Worm (Caenorhabditis elegans) whole organism, L2 larva: ENCODE results near the gene ebp-2.
A peak's percentile ranks its signal among the peaks of the same experiment; 100 is the strongest.

Source experiments
- C34F6.9 ChIP-seq: fragments of 150-350 bp; optimal IDR thresholded peaks from 2 replicates; lab custom pipeline; 2014; ENCODE audit warnings: missing biosample characterization, missing genetic modification characterization
- R02D3.7 ChIP-seq: fragments of 150-350 bp; optimal IDR thresholded peaks from 2 replicates; lab custom pipeline; 2014; ENCODE audit warnings: missing biosample characterization, missing genetic modification characterization
- Y55F3AM.14 ChIP-seq: fragments of 200-800 bp; sonication (Bioruptor generic); optimal IDR thresholded peaks from 2 replicates; lab custom pipeline; 2018; ENCODE audit warnings: mild to moderate bottlenecking, missing genetic modification characterization, missing compliant biosample characterization
- alr-1 ChIP-seq: fragments of 150-350 bp; optimal IDR thresholded peaks from 2 replicates; lab custom pipeline; 2014; ENCODE audit warnings: missing biosample characterization, missing genetic modification characterization
- ama-1 ChIP-seq: fragments of 150-350 bp; optimal IDR thresholded peaks from 2 replicates; lab custom pipeline; 2018; ENCODE audit warnings: inconsistent platforms
- blmp-1 ChIP-seq: sonication (generic microtip); optimal IDR thresholded peaks from 2 replicates; lab custom pipeline; 2017; ENCODE audit warnings: missing genetic modification characterization, mild to moderate bottlenecking, missing compliant biosample characterization, antibody characterized with exemption, moderate library complexity; ENCODE audit not compliant: insufficient read depth
- ceh-16 ChIP-seq: fragments of 150-350 bp; optimal IDR thresholded peaks from 2 replicates; lab custom pipeline; 2014; ENCODE audit warnings: missing biosample characterization, missing genetic modification characterization
- crh-2 ChIP-seq: sonication (generic microtip); optimal IDR thresholded peaks from 2 replicates; lab custom pipeline; 2017; ENCODE audit warnings: missing biosample characterization, missing genetic modification characterization
- dmd-4 ChIP-seq: sonication (generic microtip); optimal IDR thresholded peaks from 2 replicates; lab custom pipeline; 2017; ENCODE audit warnings: missing biosample characterization, missing genetic modification characterization
- egl-27 ChIP-seq: sonication (generic microtip); optimal IDR thresholded peaks from 3 replicates; lab custom pipeline; 2017; ENCODE audit warnings: missing biosample characterization, missing genetic modification reagents, missing genetic modification characterization
- elt-3 ChIP-seq: sonication (generic microtip); optimal IDR thresholded peaks from 2 replicates; lab custom pipeline; 2017; ENCODE audit warnings: missing biosample characterization, missing genetic modification characterization
- fos-1 ChIP-seq: fragments of 150-350 bp; optimal IDR thresholded peaks from 2 replicates; lab custom pipeline; 2014; ENCODE audit warnings: missing biosample characterization, missing genetic modification characterization
- gmeb-1 ChIP-seq: fragments of 150-350 bp; optimal IDR thresholded peaks from 2 replicates; lab custom pipeline; 2014; ENCODE audit warnings: missing biosample characterization, missing genetic modification characterization
- lin-13 ChIP-seq: fragments of 150-350 bp; optimal IDR thresholded peaks from 2 replicates; lab custom pipeline; 2014; ENCODE audit warnings: missing biosample characterization, missing genetic modification reagents, missing genetic modification characterization
- lsy-2 ChIP-seq, 2 experiments: fragments of 150-350 bp in 1 of 2; sonication (generic microtip) in 1 of 2; optimal IDR thresholded peaks; 2 replicates each; lab custom pipeline; 2014 to 2017; ENCODE audit warnings: missing biosample characterization in 2 of 2, missing genetic modification characterization in 2 of 2
- nhr-10 ChIP-seq: sonication (generic microtip); optimal IDR thresholded peaks from 2 replicates; lab custom pipeline; 2017; ENCODE audit warnings: missing biosample characterization, missing genetic modification characterization
- nhr-11 ChIP-seq: fragments of 150-350 bp; optimal IDR thresholded peaks from 2 replicates; lab custom pipeline; 2014; ENCODE audit warnings: missing biosample characterization, missing genetic modification characterization
- nhr-129 ChIP-seq: fragments of 150-350 bp; optimal IDR thresholded peaks from 2 replicates; lab custom pipeline; 2014; ENCODE audit warnings: missing biosample characterization, missing genetic modification characterization
- nhr-21 ChIP-seq: fragments of 150-350 bp; optimal IDR thresholded peaks from 2 replicates; lab custom pipeline; 2014; ENCODE audit warnings: missing biosample characterization, missing genetic modification characterization
- nhr-23 ChIP-seq: fragments of 150-350 bp; optimal IDR thresholded peaks from 2 replicates; lab custom pipeline; 2014; ENCODE audit warnings: missing biosample characterization, missing genetic modification reagents, missing genetic modification characterization
- nhr-237 ChIP-seq: fragments of 150-350 bp; optimal IDR thresholded peaks from 2 replicates; lab custom pipeline; 2014; ENCODE audit warnings: missing biosample characterization, missing genetic modification characterization
- nhr-6 ChIP-seq: fragments of 150-350 bp; optimal IDR thresholded peaks from 2 replicates; lab custom pipeline; 2014; ENCODE audit warnings: missing biosample characterization, missing genetic modification characterization
- nhr-77 ChIP-seq: fragments of 150-350 bp; optimal IDR thresholded peaks from 2 replicates; lab custom pipeline; 2014; ENCODE audit warnings: missing biosample characterization, missing genetic modification characterization
- skn-1 ChIP-seq: sonication (generic microtip); optimal IDR thresholded peaks from 2 replicates; lab custom pipeline; 2017; ENCODE audit warnings: missing biosample characterization, missing genetic modification characterization
- sma-3 ChIP-seq: sonication (generic microtip); optimal IDR thresholded peaks from 2 replicates; lab custom pipeline; 2016; ENCODE audit warnings: missing genetic modification reagents, missing genetic modification characterization, missing compliant biosample characterization
- sma-9 ChIP-seq, 2 experiments: fragments of 150-350 bp in 1 of 2; sonication (generic microtip) in 1 of 2; optimal IDR thresholded peaks; 2 replicates each; lab custom pipeline; 2014 to 2016; ENCODE audit warnings: missing genetic modification characterization in 2 of 2, mild to moderate bottlenecking in 1 of 2, missing biosample characterization in 1 of 2, missing compliant biosample characterization in 1 of 2, missing genetic modification reagents in 1 of 2, moderate library complexity in 1 of 2
- snpc-4 ChIP-seq: fragments of 150-350 bp; optimal IDR thresholded peaks from 2 replicates; lab custom pipeline; 2014; ENCODE audit warnings: missing biosample characterization, missing genetic modification characterization
- unc-55 ChIP-seq: fragments of 150-350 bp; sonication (generic microtip); optimal IDR thresholded peaks from 3 replicates; lab custom pipeline; 2014; ENCODE audit warnings: missing biosample characterization, missing genetic modification reagents, missing genetic modification characterization
- unc-62 ChIP-seq: fragments of 150-350 bp; optimal IDR thresholded peaks from 2 replicates; lab custom pipeline; 2014; ENCODE audit warnings: missing biosample characterization, missing genetic modification reagents, missing genetic modification characterization
- zag-1 ChIP-seq: fragments of 150-350 bp; optimal IDR thresholded peaks from 2 replicates; lab custom pipeline; 2014; ENCODE audit warnings: missing biosample characterization, missing genetic modification characterization
- ztf-1 ChIP-seq: fragments of 200-800 bp; sonication (Bioruptor generic); conservative IDR thresholded peaks from 2 replicates; pipeline ENCODE4 v1.3.6; 2022; ENCODE audit warnings: missing genetic modification characterization, missing compliant biosample characterization
- ztf-11 ChIP-seq: sonication (generic microtip); optimal IDR thresholded peaks from 2 replicates; lab custom pipeline; 2017; ENCODE audit warnings: missing biosample characterization, missing genetic modification characterization

ebp-2 gene

DNA sequence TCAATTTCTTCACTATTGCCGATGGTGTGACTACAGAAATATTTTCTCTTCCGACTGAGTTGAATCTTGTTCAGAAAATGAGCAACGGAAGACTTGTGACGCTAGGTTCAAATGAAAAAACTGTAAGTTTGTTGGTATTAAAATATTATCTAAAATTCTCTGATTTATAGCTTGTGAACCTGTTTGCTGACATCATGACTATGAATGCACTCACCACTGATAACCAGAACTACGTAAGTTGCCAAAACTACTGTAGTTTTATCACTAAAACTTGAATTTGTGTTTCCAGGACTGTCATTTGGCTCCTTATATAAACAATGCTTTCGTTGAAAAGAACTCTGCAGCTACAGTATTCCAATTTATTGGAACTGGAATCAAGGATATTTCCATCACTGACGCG is 13.9 kb upstream of the ebp-2 start:
- TF ChIP-seq ceh-16 (tag; lab: Kevin White, UChicago) = no peak
- no peak for TF ChIP-seq nhr-10 (tag; lab: Kevin White, UChicago)
- TF ChIP-seq lsy-2 (tag; optimal IDR thresholded peaks at IDR 0.05; lab: Kevin White, UChicago) = no peak
- TF ChIP-seq lin-13 (GFP tag; lab: Kevin White, UChicago) = no peak
- peak; percentile 37 for TF ChIP-seq sma-9 (GFP tag; optimal IDR thresholded peaks at IDR 0.05; lab: Kevin White, UChicago)
- TF ChIP-seq sma-9 (tag; optimal IDR thresholded peaks at IDR 0.05; lab: Kevin White, UChicago) = no peak
- no peak for TF ChIP-seq ztf-11 (tag; lab: Kevin White, UChicago)
- peak; percentile 60 for TF ChIP-seq fos-1 (tag; lab: Kevin White, UChicago)
- TF ChIP-seq blmp-1 (tag; lab: Kevin White, UChicago) = no peak

DNA sequence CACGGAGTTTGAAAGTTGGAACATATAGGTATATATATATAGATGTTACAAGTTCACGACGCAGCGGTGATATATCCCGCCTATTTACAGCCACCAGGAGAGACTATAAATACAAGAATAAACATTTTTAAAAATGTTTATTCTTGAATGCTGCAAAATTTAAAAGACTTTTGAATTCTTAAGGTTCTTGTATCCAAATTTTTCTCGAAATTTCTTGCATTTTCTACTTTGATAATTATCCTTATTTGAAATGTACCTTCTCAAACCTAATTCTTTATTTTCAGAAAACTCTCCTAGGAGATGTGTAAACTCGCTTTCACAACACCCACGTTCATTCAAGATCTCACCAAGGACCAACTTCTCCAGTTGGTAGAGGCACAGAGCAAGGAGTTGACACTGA is 10.9 kb upstream of the ebp-2 start, which contains the start of gene C05D12.4:
TSS of gene C05D12.4 (plus strand) at position 301 of the 400 bp plus-strand sequence.
- no peak for TF ChIP-seq Y55F3AM.14 (GFP tag; lab: Kevin White, UChicago)
- no peak for TF ChIP-seq egl-27
- no peak for TF ChIP-seq elt-3
- no peak for TF ChIP-seq nhr-10 (tag; lab: Kevin White, UChicago)
- no peak for TF ChIP-seq blmp-1 (tag; lab: Kevin White, UChicago)
- no peak for TF ChIP-seq ceh-16 (tag; lab: Kevin White, UChicago)
- TF ChIP-seq gmeb-1 (tag; lab: Kevin White, UChicago) = no peak
- TF ChIP-seq skn-1 = no peak
- TF ChIP-seq ama-1 = no peak
- TF ChIP-seq unc-62 (GFP tag; lab: Kevin White, UChicago) = no peak
- no peak for TF ChIP-seq ztf-1 (GFP tag; lab: Robert Waterston, UW)
- no peak for TF ChIP-seq dmd-4 (tag; lab: Kevin White, UChicago)
- TF ChIP-seq fos-1 (tag; lab: Kevin White, UChicago) = no peak
- TF ChIP-seq sma-9 (GFP tag; optimal IDR thresholded peaks at IDR 0.05; lab: Kevin White, UChicago) = no peak
- no peak for TF ChIP-seq sma-9 (tag; optimal IDR thresholded peaks at IDR 0.05; lab: Kevin White, UChicago)
- no peak for TF ChIP-seq nhr-6 (tag; lab: Kevin White, UChicago)
- no peak for TF ChIP-seq nhr-23 (tag; lab: Kevin White, UChicago)

DNA sequence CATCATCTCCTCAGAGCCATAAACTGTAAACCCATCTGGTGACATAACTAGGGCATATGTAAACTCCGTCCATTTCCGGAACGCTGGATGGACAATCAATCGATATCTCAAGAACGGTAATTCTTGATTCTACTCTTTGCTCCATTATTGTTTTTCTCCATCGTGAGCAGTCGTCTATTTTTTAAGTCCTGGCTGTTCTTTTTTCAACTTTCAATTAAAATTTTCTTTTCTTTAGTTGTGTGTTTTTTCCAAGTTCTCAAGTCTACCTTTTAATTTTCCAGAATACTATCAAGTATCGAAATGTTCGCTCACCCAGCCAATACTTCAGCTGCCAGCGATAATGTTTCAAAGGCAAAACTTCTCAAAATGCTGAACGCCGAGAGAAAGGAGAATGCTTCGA is 8.6 kb upstream of the ebp-2 start, which contains the start of gene C05D12.5:
TSS of gene C05D12.5 (plus strand) at position 301 of the 400 bp plus-strand sequence.
- TF ChIP-seq snpc-4 (tag; lab: Kevin White, UChicago) (no peak), lsy-2 (tag; optimal IDR thresholded peaks at IDR 0.05; lab: Kevin White, UChicago) (no peak), unc-55 (GFP tag; lab: Kevin White, UChicago) (no peak)

DNA sequence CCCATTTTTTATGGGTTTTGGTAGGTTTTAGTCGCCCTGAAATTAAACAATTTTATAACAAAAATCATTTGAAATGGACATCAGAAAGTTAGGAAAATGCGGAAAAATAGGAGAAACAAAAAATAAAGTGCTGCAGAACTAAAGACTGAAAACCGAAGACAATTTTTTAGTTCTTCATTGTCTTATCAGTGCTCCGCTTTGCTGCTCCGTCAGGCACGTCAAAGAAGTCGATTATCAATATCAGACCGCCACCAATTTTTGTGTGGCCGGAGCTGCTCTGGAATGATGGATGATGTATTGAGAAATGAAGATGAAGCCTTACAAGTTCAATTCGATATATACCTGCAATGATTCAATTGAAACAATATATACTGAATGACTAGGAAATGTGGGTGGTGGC is 4.1 kb upstream of the ebp-2 start, which contains the start of gene vha-6:
TSS of gene vha-6 (minus strand) at position 36 of the 400 bp plus-strand sequence.
- no peak for TF ChIP-seq dmd-4 (tag; lab: Kevin White, UChicago)
- TF ChIP-seq nhr-77 = no peak
- TF ChIP-seq nhr-21 (tag; lab: Kevin White, UChicago) = no peak
- peak; percentile 39 for TF ChIP-seq crh-2 (tag; lab: Kevin White, UChicago)
- no peak for TF ChIP-seq gmeb-1 (tag; lab: Kevin White, UChicago)
- no peak for TF ChIP-seq lsy-2 (tag; optimal IDR thresholded peaks at IDR 0.05; lab: Kevin White, UChicago)
- peak; percentile 52 for TF ChIP-seq fos-1 (tag; lab: Kevin White, UChicago)
- TF ChIP-seq zag-1 = no peak
- no peak for TF ChIP-seq nhr-237 (tag; lab: Kevin White, UChicago)
- no peak for TF ChIP-seq C34F6.9
- TF ChIP-seq sma-3 (GFP tag; lab: Kevin White, UChicago) = no peak
- TF ChIP-seq blmp-1 (tag; lab: Kevin White, UChicago) = no peak
- no peak for TF ChIP-seq nhr-129 (tag; lab: Kevin White, UChicago)
- TF ChIP-seq, all 48 proteins: peak for 2

DNA sequence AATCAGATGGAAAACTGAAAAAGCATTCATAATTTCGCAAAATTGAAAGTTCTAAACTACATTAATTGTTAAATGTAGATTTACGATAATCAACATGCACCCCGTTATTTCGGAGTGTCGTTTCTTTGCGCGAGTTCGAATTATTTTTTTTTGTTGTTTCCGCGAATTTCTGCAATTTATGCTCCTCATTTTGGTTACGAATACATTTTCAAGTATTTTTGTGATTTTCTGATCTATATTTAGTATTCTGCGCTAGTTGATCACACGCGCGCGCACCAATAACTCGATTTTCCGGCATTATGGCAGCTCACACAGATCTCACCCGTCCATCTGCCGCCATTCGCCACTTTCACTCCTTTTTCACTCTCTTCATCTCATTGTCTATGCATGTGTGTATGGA is 2.3 kb upstream of the ebp-2 start, which contains the start of gene VW02B12L.2:
TSS of gene VW02B12L.2 (minus strand) at position 65 of the 400 bp plus-strand sequence.
- no peak for TF ChIP-seq nhr-6 (tag; lab: Kevin White, UChicago)
- TF ChIP-seq nhr-77 = no peak
- TF ChIP-seq nhr-11 (tag; lab: Kevin White, UChicago) = no peak
- TF ChIP-seq unc-55 (GFP tag; lab: Kevin White, UChicago) = peak; percentile 78
- peak; percentile 72 for TF ChIP-seq C34F6.9
- TF ChIP-seq fos-1 (tag; lab: Kevin White, UChicago) = no peak
- no peak for TF ChIP-seq skn-1
- TF ChIP-seq blmp-1 (tag; lab: Kevin White, UChicago) = peak; percentile 8
- peak; percentile 34 to 72 for TF ChIP-seq lsy-2 (tag; optimal IDR thresholded peaks at IDR 0.05; lab: Kevin White, UChicago)
- TF ChIP-seq unc-62 (GFP tag; lab: Kevin White, UChicago) = no peak
- TF ChIP-seq nhr-129 (tag; lab: Kevin White, UChicago) = peak; percentile 51
- peak; percentile 81 for TF ChIP-seq gmeb-1 (tag; lab: Kevin White, UChicago)
- TF ChIP-seq R02D3.7 (tag; lab: Kevin White, UChicago) = peak; percentile 73
- TF ChIP-seq lin-13 (GFP tag; lab: Kevin White, UChicago) = peak; percentile 22
- TF ChIP-seq Y55F3AM.14 (GFP tag; lab: Kevin White, UChicago) = no peak
- TF ChIP-seq alr-1 = no peak
- peak; percentile 33 for TF ChIP-seq sma-9 (GFP tag; optimal IDR thresholded peaks at IDR 0.05; lab: Kevin White, UChicago)
- no peak for TF ChIP-seq sma-9 (tag; optimal IDR thresholded peaks at IDR 0.05; lab: Kevin White, UChicago)
- no peak for TF ChIP-seq sma-3 (GFP tag; lab: Kevin White, UChicago)
